Fruit fly (Drosophila melanogaster): ENCODE measurements around the gene Nup35.

DNA sequence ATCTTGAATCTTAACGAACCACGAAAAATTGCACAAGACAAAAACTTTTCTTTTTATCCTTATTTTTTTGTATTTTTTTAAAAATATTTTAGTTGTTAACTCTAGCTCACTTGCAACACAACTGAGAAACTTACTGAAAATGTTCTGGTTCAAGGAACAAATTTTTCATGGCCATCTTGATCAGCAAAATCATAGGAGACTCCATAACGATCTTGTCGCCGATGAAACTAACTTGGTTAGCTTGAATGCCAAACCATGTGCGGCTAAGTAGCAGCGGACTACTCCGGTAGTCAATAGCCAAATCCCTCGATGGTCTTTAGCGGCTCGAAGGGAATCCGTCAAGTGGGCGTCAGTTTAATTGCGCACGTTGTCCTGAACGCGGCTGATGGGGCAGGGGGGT lies 30.5 kb upstream of the Nup35 start, which contains the start of gene CG15040:
- TF ChIP-seq psq (optimal IDR thresholded peaks at IDR 0.05) (no peak), insv (optimal IDR thresholded peaks at IDR 0.05) (no peak), Myc (optimal IDR thresholded peaks at IDR 0.05) (no peak), h (optimal IDR thresholded peaks at IDR 0.05) (no peak)
